Fruit fly (Drosophila melanogaster) whole organism, embryonic: Measurements from ENCODE around the gene CG34327.

ENCODE experiments used
- Abd-B ChIP-seq: fragments of 200-800 bp; sonication (Bioruptor generic); optimal IDR thresholded peaks from 2 replicates; lab custom pipeline; 2018; ENCODE audit warnings: missing biosample characterization, mild to moderate bottlenecking, missing genetic modification characterization, moderate library complexity
- CG12744 ChIP-seq: fragments of 200-800 bp; sonication (Bioruptor generic); optimal IDR thresholded peaks from 2 replicates; lab custom pipeline; 2016; ENCODE audit warnings: missing biosample characterization, missing genetic modification characterization
- CG1603 ChIP-seq: fragments of 200-800 bp; sonication (Bioruptor generic); optimal IDR thresholded peaks from 2 replicates; lab custom pipeline; 2019; ENCODE audit warnings: missing biosample characterization, mild to moderate bottlenecking, missing genetic modification characterization, moderate library complexity
- CG17829 ChIP-seq: fragments of 200-800 bp; optimal IDR thresholded peaks from 2 replicates; lab custom pipeline; 2019; ENCODE audit warnings: missing biosample characterization, mild to moderate bottlenecking, missing genetic modification characterization, moderate library complexity
- CG1792 ChIP-seq: fragments of 200-800 bp; sonication (Bioruptor generic); optimal IDR thresholded peaks from 2 replicates; lab custom pipeline; 2016; ENCODE audit warnings: missing biosample characterization, missing genetic modification characterization
- CG6854 ChIP-seq: fragments of 200-800 bp; sonication (Bioruptor generic); optimal IDR thresholded peaks from 3 replicates; lab custom pipeline; 2017; ENCODE audit warnings: missing biosample characterization, mild to moderate bottlenecking, missing genetic modification characterization
- CG8944 ChIP-seq: fragments of 200-800 bp; sonication (Bioruptor generic); optimal IDR thresholded peaks from 3 replicates; lab custom pipeline; 2016; ENCODE audit warnings: missing biosample characterization, missing genetic modification characterization
- GATAe ChIP-seq: fragments of 200-800 bp; sonication (Bioruptor generic); conservative IDR thresholded peaks from 2 replicates; pipeline ENCODE4 v1.3.6; 2022; ENCODE audit warnings: missing biosample characterization, missing genetic modification characterization
- Sin3A ChIP-seq: fragments of >200 bp; optimal IDR thresholded peaks from 2 replicates; lab custom pipeline; 2018
- TFAM ChIP-seq: fragments of 200-800 bp; sonication (Bioruptor generic); optimal IDR thresholded peaks from 2 replicates; lab custom pipeline; 2017; ENCODE audit warnings: missing biosample characterization, missing genetic modification characterization, inconsistent platforms
- hbn ChIP-seq: fragments of 200-800 bp; sonication (Bioruptor generic); IDR thresholded peaks from 2 replicates; pipeline ENCODE4 v1.3.6; 2022; ENCODE audit warnings: missing biosample characterization, missing genetic modification characterization; ENCODE audit not compliant: partially characterized antibody
- nau ChIP-seq: fragments of 200-800 bp; sonication (Bioruptor generic); optimal IDR thresholded peaks from 3 replicates; lab custom pipeline; 2017; ENCODE audit warnings: missing biosample characterization, mild to moderate bottlenecking, missing genetic modification characterization, missing genetic modification reagents
- tap ChIP-seq: fragments of 200-800 bp; optimal IDR thresholded peaks from 3 replicates; lab custom pipeline; 2019; ENCODE audit warnings: missing biosample characterization, mild to moderate bottlenecking, missing genetic modification characterization, moderate library complexity

DNA sequence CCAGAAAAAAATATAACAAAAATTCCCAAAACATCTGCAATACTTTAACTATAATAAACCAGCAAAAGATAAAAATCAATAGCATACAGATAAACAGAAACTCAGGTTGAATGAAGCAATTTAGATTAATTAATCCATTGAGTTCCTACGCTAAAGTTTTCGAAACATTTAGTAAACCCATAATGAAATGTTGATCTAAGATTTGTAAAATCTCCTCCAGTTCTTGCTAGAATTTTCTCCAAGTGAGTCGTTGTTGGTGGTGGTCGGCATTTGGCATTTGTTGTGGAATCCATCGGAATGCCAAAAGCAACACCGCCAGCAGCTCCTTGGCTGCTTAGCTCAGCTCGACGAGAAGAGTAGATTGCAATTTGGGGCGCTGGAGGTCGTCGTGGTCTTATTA, 35.4 kb downstream of the CG34327 start:
- no peak for TF ChIP-seq tap (tag; lab: Kevin White, UChicago)
- TF ChIP-seq nau (GFP tag; lab: Kevin White, UChicago) = no peak
- no peak for TF ChIP-seq CG17829 (tag; lab: Kevin White, UChicago)
- TF ChIP-seq CG6854 (GFP tag; lab: Kevin White, UChicago) = no peak
- TF ChIP-seq TFAM (GFP tag; lab: Kevin White, UChicago) = no peak
- TF ChIP-seq GATAe = no peak
- TF ChIP-seq CG8944 (GFP tag; lab: Kevin White, UChicago) = no peak
- TF ChIP-seq hbn (GFP tag; lab: Robert Waterston, UW) = no peak
- no peak for TF ChIP-seq Abd-B (GFP tag; lab: Kevin White, UChicago)
- no peak for TF ChIP-seq CG1792 (GFP tag; lab: Kevin White, UChicago)
- TF ChIP-seq Sin3A (lab: Kevin White, UChicago) = no peak
- no peak for TF ChIP-seq CG12744 (GFP tag; lab: Kevin White, UChicago)
- TF ChIP-seq CG1603 (tag; lab: Kevin White, UChicago) = no peak
